Fruit fly (Drosophila melanogaster) whole organism, embryonic: ENCODE data around the gene CkIIalpha-i3.

Experiments
- Atf-2 ChIP-seq: fragments of 200-800 bp; sonication (Bioruptor generic); optimal IDR thresholded peaks from 2 replicates; lab custom pipeline; 2016; ENCODE audit warnings: missing biosample characterization, missing genetic modification characterization
- B-H1 ChIP-seq: fragments of 200-800 bp; sonication (Bioruptor generic); IDR thresholded peaks from 3 replicates; pipeline ENCODE4 v1.3.6; 2022; ENCODE audit warnings: missing biosample characterization, missing genetic modification characterization
- CG11398 ChIP-seq: fragments of 200-800 bp; sonication (Bioruptor generic); optimal IDR thresholded peaks from 2 replicates; lab custom pipeline; 2016; ENCODE audit warnings: missing biosample characterization, missing genetic modification characterization
- CG11723 ChIP-seq: fragments of 200-800 bp; sonication (Bioruptor generic); optimal IDR thresholded peaks from 2 replicates; lab custom pipeline; 2017; ENCODE audit warnings: missing biosample characterization, mild to moderate bottlenecking, missing genetic modification characterization
- CG12104 ChIP-seq: fragments of 200-800 bp; sonication (Bioruptor generic); optimal IDR thresholded peaks from 3 replicates; lab custom pipeline; 2016; ENCODE audit warnings: missing biosample characterization, missing genetic modification characterization
- CG12769 ChIP-seq: fragments of 200-800 bp; sonication (Bioruptor generic); optimal IDR thresholded peaks from 2 replicates; lab custom pipeline; 2019; ENCODE audit warnings: missing biosample characterization, mild to moderate bottlenecking, missing genetic modification characterization, moderate library complexity
- CG13123 ChIP-seq: fragments of 200-800 bp; sonication (Bioruptor generic); optimal IDR thresholded peaks from 2 replicates; lab custom pipeline; 2016; ENCODE audit warnings: missing biosample characterization, missing genetic modification characterization
- CG13296 ChIP-seq: fragments of 200-800 bp; sonication (Bioruptor generic); optimal IDR thresholded peaks from 3 replicates; lab custom pipeline; 2018; ENCODE audit warnings: missing biosample characterization, mild to moderate bottlenecking, missing genetic modification characterization
- CG15601 ChIP-seq: fragments of 200-800 bp; sonication (Bioruptor generic); optimal IDR thresholded peaks from 3 replicates; lab custom pipeline; 2019; ENCODE audit warnings: missing biosample characterization, mild to moderate bottlenecking, missing genetic modification characterization, moderate library complexity
- CG15696 ChIP-seq: fragments of 200-800 bp; sonication (Bioruptor generic); optimal IDR thresholded peaks from 2 replicates; lab custom pipeline; 2019; ENCODE audit warnings: missing biosample characterization, mild to moderate bottlenecking, missing genetic modification characterization, moderate library complexity
- CG17829 ChIP-seq: fragments of 200-800 bp; optimal IDR thresholded peaks from 2 replicates; lab custom pipeline; 2019; ENCODE audit warnings: missing biosample characterization, mild to moderate bottlenecking, missing genetic modification characterization, moderate library complexity
- CG18011 ChIP-seq: fragments of 200-800 bp; sonication (Bioruptor generic); optimal IDR thresholded peaks from 2 replicates; lab custom pipeline; 2017; ENCODE audit warnings: missing biosample characterization, missing genetic modification characterization, mild to moderate bottlenecking, moderate library complexity, missing genotype
- CG18599 ChIP-seq: fragments of 200-800 bp; sonication (Bioruptor generic); optimal IDR thresholded peaks from 3 replicates; lab custom pipeline; 2017; ENCODE audit warnings: missing biosample characterization, missing genetic modification characterization, mild to moderate bottlenecking, moderate library complexity, missing genetic modification reagents
- CG2678 ChIP-seq: fragments of 200-800 bp; sonication (Bioruptor generic); optimal IDR thresholded peaks from 3 replicates; lab custom pipeline; 2019; ENCODE audit warnings: missing biosample characterization, mild to moderate bottlenecking, missing genetic modification characterization, moderate library complexity
- CG3407 ChIP-seq: fragments of 200-800 bp; sonication (Bioruptor generic); optimal IDR thresholded peaks from 2 replicates; lab custom pipeline; 2018; ENCODE audit warnings: missing biosample characterization, mild to moderate bottlenecking, missing genetic modification characterization
- CG4328 ChIP-seq: fragments of 200-800 bp; sonication (Bioruptor generic); optimal IDR thresholded peaks from 3 replicates; lab custom pipeline; 2017; ENCODE audit warnings: missing biosample characterization, missing genetic modification reagents, missing genetic modification characterization
- CG4360 ChIP-seq: fragments of 200-800 bp; sonication (Bioruptor generic); IDR thresholded peaks from 2 replicates; pipeline ENCODE4 v1.3.6; 2022; ENCODE audit warnings: missing biosample characterization, missing genetic modification characterization
- CG5245 ChIP-seq: fragments of 200-800 bp; sonication (Bioruptor generic); optimal IDR thresholded peaks from 3 replicates; lab custom pipeline; 2016; ENCODE audit warnings: missing biosample characterization, missing genetic modification characterization
- CG6689 ChIP-seq: fragments of 200-800 bp; sonication (Bioruptor generic); IDR thresholded peaks from 2 replicates; pipeline ENCODE4 v1.3.6; 2022; ENCODE audit warnings: missing biosample characterization, missing genetic modification characterization
- CG8089 ChIP-seq: fragments of 200-800 bp; sonication (Bioruptor generic); optimal IDR thresholded peaks from 3 replicates; lab custom pipeline; 2016; ENCODE audit warnings: missing biosample characterization, missing genetic modification characterization
- CG9215 ChIP-seq: fragments of 200-800 bp; sonication (Bioruptor generic); IDR thresholded peaks from 2 replicates; pipeline ENCODE4 v1.3.6; 2022; ENCODE audit warnings: missing biosample characterization, missing genetic modification characterization
- CG9817 ChIP-seq: fragments of 200-800 bp; sonication (Bioruptor generic); optimal IDR thresholded peaks from 2 replicates; lab custom pipeline; 2018; ENCODE audit warnings: missing biosample characterization, mild to moderate bottlenecking, missing genetic modification characterization, moderate library complexity
- Dek ChIP-seq: fragments of 200-800 bp; sonication (Bioruptor generic); optimal IDR thresholded peaks from 3 replicates; lab custom pipeline; 2019; ENCODE audit warnings: missing biosample characterization, mild to moderate bottlenecking, missing genetic modification characterization, moderate library complexity
- Drgx ChIP-seq: fragments of 200-800 bp; sonication (Bioruptor generic); IDR thresholded peaks from 2 replicates; pipeline ENCODE4 v1.3.6; 2022; ENCODE audit warnings: missing biosample characterization, missing genetic modification characterization
- Gug ChIP-seq: fragments of 200-800 bp; sonication (Bioruptor generic); IDR thresholded peaks from 4 replicates; pipeline ENCODE4 v1.3.6; 2022; ENCODE audit warnings: missing biosample characterization, missing genetic modification characterization
- HHEX ChIP-seq: fragments of 200-800 bp; sonication (Bioruptor generic); optimal IDR thresholded peaks from 3 replicates; lab custom pipeline; 2017; ENCODE audit warnings: missing biosample characterization, mild to moderate bottlenecking, missing genetic modification characterization, missing genetic modification reagents
- HLH4C ChIP-seq: fragments of 200-800 bp; sonication (Bioruptor generic); IDR thresholded peaks from 3 replicates; pipeline ENCODE4 v1.3.6; 2022; ENCODE audit warnings: missing biosample characterization, missing genetic modification characterization; ENCODE audit not compliant: partially characterized antibody
- Hand ChIP-seq: fragments of 200-800 bp; sonication (Bioruptor generic); optimal IDR thresholded peaks from 2 replicates; lab custom pipeline; 2017; ENCODE audit warnings: mild to moderate bottlenecking, missing biosample characterization, missing genetic modification reagents, missing genetic modification characterization
- HmgD ChIP-seq: fragments of 200-800 bp; sonication (Bioruptor generic); optimal IDR thresholded peaks from 3 replicates; lab custom pipeline; 2016; ENCODE audit warnings: missing biosample characterization, missing genetic modification characterization
- Meics ChIP-seq: fragments of 200-800 bp; sonication (Bioruptor generic); optimal IDR thresholded peaks from 2 replicates; lab custom pipeline; 2017; ENCODE audit warnings: missing biosample characterization, mild to moderate bottlenecking, missing genetic modification characterization
- Myb ChIP-seq: fragments of 200-800 bp; sonication (Bioruptor generic); optimal IDR thresholded peaks from 2 replicates; lab custom pipeline; 2016; ENCODE audit warnings: missing biosample characterization, missing genetic modification characterization
- Ssrp ChIP-seq: fragments of 200-800 bp; sonication (Bioruptor generic); optimal IDR thresholded peaks from 2 replicates; lab custom pipeline; 2018; ENCODE audit warnings: missing biosample characterization, mild to moderate bottlenecking, missing genetic modification characterization, moderate library complexity
- ara ChIP-seq: fragments of 200-800 bp; sonication (Bioruptor generic); IDR thresholded peaks from 2 replicates; pipeline ENCODE4 v1.3.6; 2022; ENCODE audit warnings: missing biosample characterization, missing genetic modification characterization
- bab2 ChIP-seq: fragments of 200-800 bp; sonication (Bioruptor generic); optimal IDR thresholded peaks from 2 replicates; lab custom pipeline; 2016; ENCODE audit warnings: missing biosample characterization, missing genetic modification characterization
- croc ChIP-seq: fragments of 200-800 bp; sonication (Bioruptor generic); conservative IDR thresholded peaks from 3 replicates; pipeline ENCODE4 v1.3.6; 2022; ENCODE audit warnings: missing biosample characterization, missing genetic modification characterization
- cwo ChIP-seq: fragments of 200-800 bp; sonication (Bioruptor generic); optimal IDR thresholded peaks from 3 replicates; lab custom pipeline; 2017; ENCODE audit warnings: missing biosample characterization, missing genetic modification characterization, mild to moderate bottlenecking, moderate library complexity, missing genetic modification reagents
- exex ChIP-seq: fragments of 200-800 bp; sonication (Bioruptor generic); optimal IDR thresholded peaks from 4 replicates; lab custom pipeline; 2018; ENCODE audit warnings: missing biosample characterization, mild to moderate bottlenecking, missing genetic modification characterization, moderate library complexity
- gcm ChIP-seq: fragments of 200-800 bp; sonication (Bioruptor generic); optimal IDR thresholded peaks from 2 replicates; lab custom pipeline; 2019; ENCODE audit warnings: missing biosample characterization, mild to moderate bottlenecking, missing genetic modification characterization, moderate library complexity
- gfzf ChIP-seq: fragments of 200-800 bp; sonication (Bioruptor generic); optimal IDR thresholded peaks from 2 replicates; lab custom pipeline; 2016; ENCODE audit warnings: missing biosample characterization, mild to moderate bottlenecking, missing genetic modification characterization, moderate library complexity
- hth ChIP-seq: fragments of >200 bp; optimal IDR thresholded peaks from 2 replicates; lab custom pipeline; 2017; ENCODE audit warnings: inconsistent platforms
- kni ChIP-seq: fragments of 200-800 bp; sonication (Bioruptor generic); optimal IDR thresholded peaks from 3 replicates; lab custom pipeline; 2017; ENCODE audit warnings: mild to moderate bottlenecking, missing biosample characterization, missing genetic modification reagents, missing genetic modification characterization
- lola ChIP-seq, 3 experiments: fragments of >200 bp in 2 of 3; fragments of 200-800 bp in 1 of 3; sonication (Bioruptor generic) in 1 of 3; optimal IDR thresholded peaks; 2 replicates each; lab custom pipeline; 2017 to 2019; ENCODE audit warnings: missing biosample characterization in 3 of 3, missing genetic modification characterization in 3 of 3, mild to moderate bottlenecking in 1 of 3, moderate library complexity in 1 of 3
- salm ChIP-seq: fragments of 200-800 bp; sonication (Bioruptor generic); optimal IDR thresholded peaks from 2 replicates; lab custom pipeline; 2018; ENCODE audit warnings: missing biosample characterization, mild to moderate bottlenecking, missing genetic modification characterization
- seq ChIP-seq: fragments of 200-800 bp; sonication (Bioruptor generic); IDR thresholded peaks from 2 replicates; pipeline ENCODE4 v1.3.6; 2022; ENCODE audit warnings: missing biosample characterization, missing genetic modification characterization
- sob ChIP-seq: fragments of 200-800 bp; sonication (Bioruptor generic); IDR thresholded peaks from 2 replicates; pipeline ENCODE4 v1.3.6; 2022; ENCODE audit warnings: missing biosample characterization, missing genetic modification characterization
- stc ChIP-seq: fragments of 200-800 bp; sonication (Bioruptor generic); IDR thresholded peaks from 2 replicates; pipeline ENCODE4 v1.3.6; 2022; ENCODE audit warnings: missing biosample characterization, missing genetic modification characterization
- sug ChIP-seq: fragments of 200-800 bp; optimal IDR thresholded peaks from 2 replicates; lab custom pipeline; 2019; ENCODE audit warnings: missing biosample characterization, mild to moderate bottlenecking, missing genetic modification characterization, moderate library complexity
- unpg ChIP-seq: fragments of 200-800 bp; sonication (Bioruptor generic); optimal IDR thresholded peaks from 3 replicates; lab custom pipeline; 2018; ENCODE audit warnings: missing biosample characterization, mild to moderate bottlenecking, missing genetic modification characterization, moderate library complexity
- vvl ChIP-seq: fragments of 200-800 bp; sonication (Bioruptor generic); IDR thresholded peaks from 2 replicates; pipeline ENCODE4 v1.3.6; 2022; ENCODE audit warnings: missing biosample characterization, missing genetic modification characterization
- wek ChIP-seq: fragments of 200-800 bp; sonication (Bioruptor generic); optimal IDR thresholded peaks from 3 replicates; lab custom pipeline; 2018; ENCODE audit warnings: missing biosample characterization, mild to moderate bottlenecking, missing genetic modification characterization, moderate library complexity

The CkIIalpha-i3 gene

dm6 chr3L:722386-722785 is 12.0 kb upstream of the CkIIalpha-i3 start (continued):
- TF ChIP-seq vvl (GFP tag; lab: Robert Waterston, UW) = peak; percentile 57; the same call in 1 of the 2 replicates
- no peak for TF ChIP-seq CG17829 (tag; lab: Kevin White, UChicago)
- TF ChIP-seq CG15601 (tag; lab: Kevin White, UChicago) = no peak
- no peak for TF ChIP-seq Ssrp (tag; lab: Kevin White, UChicago)
- no peak for TF ChIP-seq seq (GFP tag; lab: Robert Waterston, UW)
- TF ChIP-seq CG11723 (GFP tag; lab: Kevin White, UChicago) = no peak
- no peak for TF ChIP-seq lola (GFP tag; optimal IDR thresholded peaks at IDR 0.05; lab: Kevin White, UChicago)
- no peak for TF ChIP-seq hth (lab: Kevin White, UChicago)
- TF ChIP-seq Myb (GFP tag; lab: Kevin White, UChicago) = no peak
- TF ChIP-seq Atf-2 = no peak
- TF ChIP-seq croc (GFP tag; lab: Robert Waterston, UW) = no peak
- TF ChIP-seq HLH4C = no peak
- TF ChIP-seq B-H1 = no peak
- TF ChIP-seq Gug (GFP tag; lab: Robert Waterston, UW) = peak; percentile 54; the same call in 3 of the 4 replicates
- peak; percentile 87 for TF ChIP-seq Drgx
- no peak for TF ChIP-seq kni
- TF ChIP-seq sug (tag; lab: Kevin White, UChicago) = no peak
- TF ChIP-seq Hand (GFP tag; lab: Kevin White, UChicago) = no peak
- TF ChIP-seq CG15696 (tag; lab: Kevin White, UChicago) = no peak
- peak; percentile 33 for TF ChIP-seq CG18599 (GFP tag; lab: Kevin White, UChicago)
- no peak for TF ChIP-seq CG8089 (GFP tag; lab: Kevin White, UChicago)
- TF ChIP-seq Meics = no peak
- TF ChIP-seq CG11398 (GFP tag; lab: Kevin White, UChicago) = no peak
- no peak for TF ChIP-seq salm (tag; lab: Kevin White, UChicago)
- TF ChIP-seq CG12769 (tag; lab: Kevin White, UChicago) = peak; percentile 3
- TF ChIP-seq CG4328 (GFP tag; lab: Kevin White, UChicago) = no peak
- no peak for TF ChIP-seq HHEX (GFP tag; lab: Kevin White, UChicago)
- no peak for TF ChIP-seq gfzf
- peak; percentile 20; the same call in 1 of the 2 replicates for TF ChIP-seq ara (GFP tag; lab: Robert Waterston, UW)
- no peak for TF ChIP-seq CG12104 (GFP tag; lab: Kevin White, UChicago)
- TF ChIP-seq gcm (GFP tag; lab: Kevin White, UChicago) = no peak
- TF ChIP-seq CG18011 (GFP tag; lab: Kevin White, UChicago) = no peak
- TF ChIP-seq stc (GFP tag; lab: Robert Waterston, UW) = 0 out of 2 replicates have a peak, but pooled peaks have one; percentile 29
- TF ChIP-seq sob (GFP tag; lab: Robert Waterston, UW) = peak; percentile 49; the same call in 1 of the 2 replicates
- no peak for TF ChIP-seq wek (GFP tag; lab: Kevin White, UChicago)
- TF ChIP-seq CG13296 (GFP tag; lab: Kevin White, UChicago) = no peak
- TF ChIP-seq CG2678 (tag; lab: Kevin White, UChicago) = peak; percentile 30
- TF ChIP-seq CG6689 (GFP tag; lab: Robert Waterston, UW) = 0 out of 2 replicates have a peak, but pooled peaks have one; percentile 33
- TF ChIP-seq CG5245 (GFP tag; lab: Kevin White, UChicago) = no peak
- peak; percentile 13 for TF ChIP-seq unpg (GFP tag; lab: Kevin White, UChicago)
- no peak for TF ChIP-seq Dek
- no peak for TF ChIP-seq CG13123 (GFP tag; lab: Kevin White, UChicago)
- TF ChIP-seq CG9215 = 0 out of 2 replicates have a peak, but pooled peaks have one; percentile 10
- no peak for TF ChIP-seq CG3407 (GFP tag; lab: Kevin White, UChicago)
- no peak for TF ChIP-seq HmgD (GFP tag; lab: Kevin White, UChicago)
- no peak for TF ChIP-seq cwo (GFP tag; lab: Kevin White, UChicago)
- TF ChIP-seq CG4360 (GFP tag; lab: Robert Waterston, UW) = no peak
- TF ChIP-seq bab2 (GFP tag; lab: Kevin White, UChicago) = no peak
- no peak for TF ChIP-seq exex (tag; lab: Kevin White, UChicago)
- TF ChIP-seq CG9817 (tag; lab: Kevin White, UChicago) = peak; percentile 17
